Worm (Caenorhabditis elegans) whole organism, L3 larva: ENCODE results near the gene F42F12.4.
A peak's percentile ranks its signal among the peaks of the same experiment; 100 is the strongest.

ENCODE experiments used
- R02D3.7 ChIP-seq: fragments of 150-350 bp; optimal IDR thresholded peaks from 2 replicates; lab custom pipeline; 2014; ENCODE audit warnings: missing biosample characterization, missing genetic modification characterization
- aly-2 ChIP-seq: fragments of 150-350 bp; optimal IDR thresholded peaks from 2 replicates; lab custom pipeline; 2014; ENCODE audit warnings: missing biosample characterization, missing genetic modification characterization
- ama-1 ChIP-seq: fragments of 150-350 bp; optimal IDR thresholded peaks from 2 replicates; lab custom pipeline; 2018
- ceh-16 ChIP-seq: sonication (generic microtip); optimal IDR thresholded peaks from 2 replicates; lab custom pipeline; 2017; ENCODE audit warnings: missing biosample characterization, missing genetic modification characterization
- ceh-28 ChIP-seq: fragments of 150-350 bp; optimal IDR thresholded peaks from 2 replicates; lab custom pipeline; 2014; ENCODE audit warnings: missing biosample characterization, missing genetic modification reagents, missing genetic modification characterization
- daf-12 ChIP-seq: fragments of 150-350 bp; optimal IDR thresholded peaks from 2 replicates; lab custom pipeline; 2014; ENCODE audit warnings: missing biosample characterization, missing genetic modification reagents, missing genetic modification characterization
- egl-5 ChIP-seq: fragments of 150-350 bp; optimal IDR thresholded peaks from 2 replicates; lab custom pipeline; 2017; ENCODE audit warnings: missing biosample characterization, missing genetic modification reagents, missing genetic modification characterization, inconsistent platforms
- elt-2 ChIP-seq: sonication (generic microtip); optimal IDR thresholded peaks from 2 replicates; lab custom pipeline; 2016; ENCODE audit warnings: missing genetic modification reagents, mild to moderate bottlenecking, missing genetic modification characterization, missing compliant biosample characterization
- elt-3 ChIP-seq, 3 experiments: fragments of 150-350 bp in 1 of 3; sonication (generic microtip) in 2 of 3; optimal IDR thresholded peaks; 2 replicates in 2 of 3; 4 replicates in 1 of 3; lab custom pipeline; 2014 to 2017; ENCODE audit warnings: missing biosample characterization in 3 of 3, missing genetic modification characterization in 3 of 3
- fkh-2 ChIP-seq: fragments of 150-350 bp; optimal IDR thresholded peaks from 2 replicates; lab custom pipeline; 2014; ENCODE audit warnings: missing biosample characterization, missing genetic modification reagents, missing genetic modification characterization
- fos-1 ChIP-seq: fragments of 150-350 bp; optimal IDR thresholded peaks from 2 replicates; lab custom pipeline; 2014; ENCODE audit warnings: missing biosample characterization, missing genetic modification characterization
- hmg-11 ChIP-seq: sonication (generic microtip); optimal IDR thresholded peaks from 2 replicates; lab custom pipeline; 2016; ENCODE audit warnings: missing genetic modification characterization, missing compliant biosample characterization
- jun-1 ChIP-seq: fragments of 150-350 bp; optimal IDR thresholded peaks from 2 replicates; lab custom pipeline; 2014; ENCODE audit warnings: missing biosample characterization, missing genetic modification reagents, missing genetic modification characterization
- lin-39 ChIP-seq: fragments of 150-350 bp; optimal IDR thresholded peaks from 2 replicates; lab custom pipeline; 2018; ENCODE audit warnings: missing biosample characterization, missing genetic modification reagents, missing genetic modification characterization
- lsy-12 ChIP-seq: sonication (generic microtip); optimal IDR thresholded peaks from 2 replicates; lab custom pipeline; 2016; ENCODE audit warnings: mild to moderate bottlenecking, missing genetic modification characterization, missing compliant biosample characterization
- nfya-1 ChIP-seq: sonication (generic microtip); optimal IDR thresholded peaks from 2 replicates; lab custom pipeline; 2017; ENCODE audit warnings: missing genetic modification characterization, mild to moderate bottlenecking, missing compliant biosample characterization, antibody characterized with exemption, moderate library complexity; ENCODE audit not compliant: insufficient read depth
- nhr-11 ChIP-seq: fragments of 150-350 bp; optimal IDR thresholded peaks from 2 replicates; lab custom pipeline; 2014; ENCODE audit warnings: missing biosample characterization, missing genetic modification characterization
- nhr-12 ChIP-seq: fragments of 150-350 bp; optimal IDR thresholded peaks from 2 replicates; lab custom pipeline; 2014; ENCODE audit warnings: missing biosample characterization, missing genetic modification characterization
- nhr-23 ChIP-seq: fragments of 150-350 bp; optimal IDR thresholded peaks from 2 replicates; lab custom pipeline; 2014; ENCODE audit warnings: missing biosample characterization, missing genetic modification reagents, missing genetic modification characterization
- nhr-237 ChIP-seq: fragments of 150-350 bp; optimal IDR thresholded peaks from 2 replicates; lab custom pipeline; 2014; ENCODE audit warnings: missing biosample characterization, missing genetic modification characterization
- nhr-25 ChIP-seq: sonication (generic microtip); optimal IDR thresholded peaks from 2 replicates; lab custom pipeline; 2017; ENCODE audit warnings: missing biosample characterization, missing genetic modification characterization
- nhr-28 ChIP-seq: fragments of 150-350 bp; optimal IDR thresholded peaks from 2 replicates; lab custom pipeline; 2014; ENCODE audit warnings: missing biosample characterization, missing genetic modification characterization
- nhr-43 ChIP-seq: sonication (generic microtip); optimal IDR thresholded peaks from 2 replicates; lab custom pipeline; 2016; ENCODE audit warnings: mild to moderate bottlenecking, missing genetic modification characterization, missing compliant biosample characterization; ENCODE audit not compliant: poor library complexity, severe bottlenecking
- nhr-67 ChIP-seq: fragments of 150-350 bp; optimal IDR thresholded peaks from 2 replicates; lab custom pipeline; 2014; ENCODE audit warnings: missing biosample characterization, missing genetic modification characterization
- nhr-76 ChIP-seq: fragments of 150-350 bp; sonication (generic microtip); optimal IDR thresholded peaks from 5 replicates; lab custom pipeline; 2014; ENCODE audit warnings: missing biosample characterization, missing genetic modification characterization
- nhr-77 ChIP-seq: fragments of 150-350 bp; optimal IDR thresholded peaks from 2 replicates; lab custom pipeline; 2014; ENCODE audit warnings: missing biosample characterization, missing genetic modification characterization
- pha-4 ChIP-seq: fragments of 150-350 bp; optimal IDR thresholded peaks from 2 replicates; lab custom pipeline; 2014; ENCODE audit warnings: missing biosample characterization, missing genetic modification reagents, missing genetic modification characterization
- pqm-1 ChIP-seq: fragments of 150-350 bp; optimal IDR thresholded peaks from 2 replicates; lab custom pipeline; 2017; ENCODE audit warnings: missing biosample characterization, missing genetic modification characterization, inconsistent platforms
- skn-1 ChIP-seq: fragments of 150-350 bp; optimal IDR thresholded peaks from 2 replicates; lab custom pipeline; 2014; ENCODE audit warnings: missing biosample characterization, missing genetic modification characterization
- snpc-4 ChIP-seq: fragments of 150-350 bp; optimal IDR thresholded peaks from 2 replicates; lab custom pipeline; 2014; ENCODE audit warnings: missing biosample characterization, missing genetic modification characterization
- unc-39 ChIP-seq: sonication (generic microtip); optimal IDR thresholded peaks from 4 replicates; lab custom pipeline; 2017; ENCODE audit warnings: missing biosample characterization, missing genetic modification characterization
- unc-62 ChIP-seq: fragments of 150-350 bp; sonication (generic microtip); optimal IDR thresholded peaks from 4 replicates; lab custom pipeline; 2014; ENCODE audit warnings: missing biosample characterization, missing genetic modification reagents, missing genetic modification characterization
- ztf-11 ChIP-seq: fragments of 150-350 bp; optimal IDR thresholded peaks from 2 replicates; lab custom pipeline; 2014; ENCODE audit warnings: missing biosample characterization, missing genetic modification characterization
- ztf-4 ChIP-seq: fragments of 150-350 bp; optimal IDR thresholded peaks from 2 replicates; lab custom pipeline; 2014; ENCODE audit warnings: missing biosample characterization, missing genetic modification characterization

F42F12.4 gene

DNA sequence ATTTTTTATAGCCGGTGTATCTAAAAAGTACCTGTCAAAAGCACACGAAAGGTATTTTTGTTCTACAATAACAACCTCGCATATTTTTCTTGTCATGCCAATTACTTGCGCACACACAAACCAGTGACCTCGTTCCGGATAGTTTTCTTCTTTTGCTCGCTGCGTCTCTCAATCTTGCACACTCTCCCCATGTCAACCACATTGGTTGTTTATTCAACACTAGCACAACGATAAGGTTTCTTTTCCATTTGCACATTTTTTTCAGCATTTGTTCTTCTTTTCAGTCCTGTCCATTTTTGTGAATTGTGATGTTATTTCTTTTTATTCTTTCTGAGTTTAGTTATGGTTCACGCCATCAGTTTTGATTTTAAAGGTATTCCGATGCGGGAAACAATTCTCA, 2.5 kb downstream of the F42F12.4 start, which contains the start of gene F42F12.3:
F42F12.3 (plus strand) TSS at position 372 of the 400 bp plus-strand sequence.
- TF ChIP-seq nhr-76 (no peak), nhr-11 (tag; lab: Kevin White, UChicago) (no peak), ztf-11 (tag; lab: Kevin White, UChicago) (no peak), ceh-16 (tag; lab: Kevin White, UChicago) (no peak), egl-5 (tag; lab: Kevin White, UChicago) (no peak), nfya-1 (tag; lab: Kevin White, UChicago) (no peak), unc-62 (GFP tag; lab: Kevin White, UChicago) (no peak), unc-39 (no peak), skn-1 (no peak), pha-4 (peak; percentile 55), elt-3 (tag; optimal IDR thresholded peaks at IDR 0.05; lab: Kevin White, UChicago) (no peak), nhr-67 (tag; lab: Kevin White, UChicago) (no peak), nhr-23 (tag; lab: Kevin White, UChicago) (peak; percentile 14), jun-1 (tag; lab: Kevin White, UChicago) (no peak), lin-39 (tag; lab: Kevin White, UChicago) (no peak), nhr-237 (no peak), elt-2 (peak; percentile 15), fos-1 (tag; lab: Kevin White, UChicago) (no peak), snpc-4 (tag; lab: Kevin White, UChicago) (no peak), nhr-12 (tag; lab: Kevin White, UChicago) (no peak), ceh-28 (no peak), fkh-2 (tag; lab: Kevin White, UChicago) (no peak), hmg-11 (no peak), nhr-28 (tag; lab: Kevin White, UChicago) (no peak), aly-2 (tag; lab: Kevin White, UChicago) (no peak), pqm-1 (tag; lab: Kevin White, UChicago) (peak; percentile 45), daf-12 (tag; lab: Kevin White, UChicago) (no peak)

DNA sequence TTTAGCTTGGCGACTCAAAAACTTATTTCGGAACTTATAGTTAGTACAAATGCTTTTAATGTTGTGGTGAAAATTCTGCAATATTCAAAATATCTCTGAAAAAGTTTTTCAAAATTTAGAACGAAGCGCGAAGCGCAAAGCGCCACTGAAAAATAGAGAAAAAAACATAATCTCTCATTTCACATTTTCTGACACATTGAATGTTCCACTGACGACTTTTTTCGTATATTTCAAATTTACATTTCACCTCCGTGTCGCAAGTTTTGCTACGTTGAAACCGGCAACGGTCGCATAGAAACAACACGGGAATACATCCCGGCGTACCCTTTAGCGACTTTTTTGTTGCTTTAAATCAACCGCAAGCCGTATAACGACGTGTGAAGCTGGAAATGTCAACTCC, 4.4 kb downstream of the F42F12.4 start, which contains the start of gene F42F12.14:
F42F12.14 (plus strand) TSS at position 301 of the 400 bp plus-strand sequence.
- TF ChIP-seq ama-1 (no peak), unc-39 (no peak)

DNA sequence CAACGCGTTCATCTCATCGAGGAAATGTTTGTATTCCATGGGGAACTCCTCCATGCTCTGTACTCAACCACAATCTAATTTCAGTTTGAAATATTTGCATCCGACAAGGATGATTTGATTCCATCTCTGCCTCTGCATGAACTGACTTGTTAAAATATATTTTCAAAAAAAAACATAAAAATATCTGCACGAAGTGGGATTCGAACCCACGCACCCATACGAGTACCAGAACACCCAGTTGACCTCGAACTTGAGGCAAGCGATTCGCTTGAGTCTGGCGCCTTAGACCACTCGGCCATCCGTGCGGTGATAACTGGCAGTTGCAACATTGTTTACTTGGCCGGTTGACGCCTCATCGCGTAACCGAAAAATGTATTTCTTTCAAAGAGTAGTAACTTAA, 4.9 kb downstream of the F42F12.4 start:
- TF ChIP-seq elt-2 = peak; percentile 49
- TF ChIP-seq R02D3.7 = no peak
- TF ChIP-seq nfya-1 (tag; lab: Kevin White, UChicago) = peak; percentile 26
- no peak for TF ChIP-seq pqm-1 (tag; lab: Kevin White, UChicago)
- peak; percentile 36 for TF ChIP-seq nhr-43 (tag; lab: Kevin White, UChicago)
- no peak for TF ChIP-seq nhr-11 (tag; lab: Kevin White, UChicago)
- no peak for TF ChIP-seq nhr-237
- TF ChIP-seq egl-5 (tag; lab: Kevin White, UChicago) = no peak
- TF ChIP-seq hmg-11 = peak; percentile 4
- peak; percentile 51 for TF ChIP-seq skn-1
- TF ChIP-seq ztf-4 (tag; lab: Kevin White, UChicago) = no peak
- no peak for TF ChIP-seq nhr-28 (tag; lab: Kevin White, UChicago)
- TF ChIP-seq daf-12 (tag; lab: Kevin White, UChicago) = no peak

DNA sequence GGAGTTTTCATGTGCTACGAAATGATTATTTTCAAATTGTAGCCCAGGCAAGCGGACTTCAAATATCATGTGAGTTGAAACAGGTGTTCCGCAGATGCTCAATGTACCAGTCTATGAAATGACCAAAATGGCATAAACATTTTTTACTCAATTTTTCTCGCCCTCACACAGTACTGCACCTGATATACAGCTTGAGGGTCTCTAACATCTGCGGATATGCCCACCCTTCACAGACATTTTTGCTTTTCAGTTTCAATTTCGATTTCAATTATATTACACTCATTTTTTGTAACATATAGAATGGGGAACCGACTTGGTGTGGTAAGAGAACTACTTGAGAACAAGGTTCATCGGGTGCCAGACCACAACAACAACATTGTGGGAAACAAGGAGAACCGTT, 6.0 kb downstream of the F42F12.4 start, which contains the start of gene F42F12.11:
F42F12.11 (plus strand) TSS at position 301 of the 400 bp plus-strand sequence.
- TF ChIP-seq nhr-11 (tag; lab: Kevin White, UChicago) (no peak), daf-12 (tag; lab: Kevin White, UChicago) (no peak)

DNA sequence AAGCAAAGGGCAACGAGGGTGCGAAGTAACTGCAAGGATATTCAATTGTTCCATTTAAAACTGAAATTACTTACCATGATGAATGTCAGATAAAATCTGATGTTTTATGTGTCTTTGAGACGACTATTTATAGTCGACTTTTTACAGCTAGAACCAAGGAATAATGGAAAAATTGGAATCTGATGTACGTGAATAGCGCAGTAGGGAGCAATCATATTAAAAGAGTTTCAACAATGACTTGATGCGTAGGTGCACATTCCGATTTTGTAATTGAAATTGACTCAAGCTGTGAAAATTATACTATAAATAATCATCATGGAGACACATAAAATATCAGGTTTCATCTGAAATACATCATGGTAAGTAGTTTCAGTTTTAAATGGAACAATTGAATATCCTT, 9.5 kb downstream of the F42F12.4 start, which contains the start of the genes nspc-9 and nspc-10:
nspc-9 (minus strand) TSS at position 101 of the 400 bp plus-strand sequence.
nspc-10 (plus strand) TSS at position 331 of the 400 bp plus-strand sequence.
- TF ChIP-seq nhr-23 (tag; lab: Kevin White, UChicago) (no peak), nhr-25 (no peak), nhr-77 (tag; lab: Kevin White, UChicago) (no peak), lsy-12 (no peak), ama-1 (no peak), egl-5 (tag; lab: Kevin White, UChicago) (no peak), nhr-12 (tag; lab: Kevin White, UChicago) (no peak)
